Worm (Caenorhabditis elegans) whole organism, late embryonic: ENCODE data around the gene srg-3.

Experiments used
- C08G9.2 ChIP-seq: sonication (generic microtip); optimal IDR thresholded peaks from 2 replicates; lab custom pipeline; 2016; ENCODE audit warnings: mild to moderate bottlenecking, missing genetic modification characterization, moderate library complexity, missing compliant biosample characterization
- F13H6.1 ChIP-seq: sonication (generic microtip); optimal IDR thresholded peaks from 2 replicates; lab custom pipeline; 2016; ENCODE audit warnings: missing genetic modification characterization, missing compliant biosample characterization
- K02D7.2 ChIP-seq: sonication (generic microtip); optimal IDR thresholded peaks from 2 replicates; lab custom pipeline; 2017; ENCODE audit warnings: mild to moderate bottlenecking, missing genetic modification characterization, missing compliant biosample characterization
- K09A11.1 ChIP-seq: sonication (generic microtip); optimal IDR thresholded peaks from 2 replicates; lab custom pipeline; 2017; ENCODE audit warnings: antibody characterized with exemption, mild to moderate bottlenecking, missing genetic modification characterization, missing compliant biosample characterization; ENCODE audit not compliant: insufficient read depth
- T23F11.4 ChIP-seq: fragments of 200-800 bp; sonication (Bioruptor generic); optimal IDR thresholded peaks from 2 replicates; lab custom pipeline; 2018; ENCODE audit warnings: mild to moderate bottlenecking, missing genetic modification characterization, missing compliant biosample characterization
- Y22D7AL.16 ChIP-seq: sonication (generic microtip); optimal IDR thresholded peaks from 2 replicates; lab custom pipeline; 2016; ENCODE audit warnings: missing genetic modification characterization, missing compliant biosample characterization
- ama-1 ChIP-seq: fragments of 150-350 bp; optimal IDR thresholded peaks from 2 replicates; lab custom pipeline; 2014
- ceh-14 ChIP-seq: sonication (generic microtip); optimal IDR thresholded peaks from 2 replicates; lab custom pipeline; 2016; ENCODE audit warnings: missing genotype, missing genetic modification characterization, missing compliant biosample characterization
- ceh-19 ChIP-seq: fragments of 200-800 bp; sonication (Bioruptor generic); optimal IDR thresholded peaks from 2 replicates; lab custom pipeline; 2018; ENCODE audit warnings: mild to moderate bottlenecking, missing genetic modification characterization, missing compliant biosample characterization
- ceh-22 ChIP-seq: sonication (generic microtip); optimal IDR thresholded peaks from 2 replicates; lab custom pipeline; 2017; ENCODE audit warnings: missing biosample characterization, missing genetic modification characterization
- ceh-24 ChIP-seq: sonication (generic microtip); optimal IDR thresholded peaks from 2 replicates; lab custom pipeline; 2016; ENCODE audit warnings: mild to moderate bottlenecking, missing genetic modification characterization, missing compliant biosample characterization
- che-1 ChIP-seq: sonication (generic microtip); optimal IDR thresholded peaks from 2 replicates; lab custom pipeline; 2016; ENCODE audit warnings: mild to moderate bottlenecking, missing genetic modification characterization, missing compliant biosample characterization
- dmd-4 ChIP-seq: sonication (generic microtip); optimal IDR thresholded peaks from 2 replicates; lab custom pipeline; 2016; ENCODE audit warnings: borderline replicate concordance, missing genetic modification characterization, missing compliant biosample characterization
- dve-1 ChIP-seq: sonication (generic microtip); optimal IDR thresholded peaks from 2 replicates; lab custom pipeline; 2017; ENCODE audit warnings: antibody characterized with exemption, mild to moderate bottlenecking, missing genetic modification characterization, missing compliant biosample characterization
- fkh-10 ChIP-seq: fragments of 150-350 bp; optimal IDR thresholded peaks from 2 replicates; lab custom pipeline; 2014; ENCODE audit warnings: missing biosample characterization, missing genetic modification reagents, missing genetic modification characterization
- fkh-6 ChIP-seq: sonication (generic microtip); optimal IDR thresholded peaks from 2 replicates; lab custom pipeline; 2016; ENCODE audit warnings: missing genetic modification characterization, missing compliant biosample characterization
- hlh-13 ChIP-seq: fragments of 200-800 bp; sonication (Bioruptor generic); optimal IDR thresholded peaks from 2 replicates; lab custom pipeline; 2018; ENCODE audit warnings: mild to moderate bottlenecking, missing genetic modification characterization, missing compliant biosample characterization
- hlh-8 ChIP-seq: sonication (generic microtip); optimal IDR thresholded peaks from 2 replicates; lab custom pipeline; 2016; ENCODE audit warnings: missing genotype, missing genetic modification characterization, missing compliant biosample characterization
- lim-6 ChIP-seq: sonication (generic microtip); optimal IDR thresholded peaks from 2 replicates; lab custom pipeline; 2016; ENCODE audit warnings: missing genetic modification characterization, missing compliant biosample characterization
- madf-2 ChIP-seq: sonication (generic microtip); optimal IDR thresholded peaks from 2 replicates; lab custom pipeline; 2017; ENCODE audit warnings: missing genetic modification characterization, missing compliant biosample characterization
- nhr-232 ChIP-seq: sonication (generic microtip); optimal IDR thresholded peaks from 2 replicates; lab custom pipeline; 2016; ENCODE audit warnings: missing genetic modification characterization, missing compliant biosample characterization
- npax-4 ChIP-seq: sonication (generic microtip); optimal IDR thresholded peaks from 2 replicates; lab custom pipeline; 2016; ENCODE audit warnings: missing genetic modification characterization, missing compliant biosample characterization
- odd-2 ChIP-seq: sonication (generic microtip); optimal IDR thresholded peaks from 2 replicates; lab custom pipeline; 2017; ENCODE audit warnings: antibody characterized with exemption, mild to moderate bottlenecking, missing genetic modification characterization, missing compliant biosample characterization
- pag-3 ChIP-seq: sonication (generic microtip); optimal IDR thresholded peaks from 2 replicates; lab custom pipeline; 2016; ENCODE audit warnings: missing compliant biosample characterization, missing genetic modification characterization, borderline replicate concordance
- pat-9 ChIP-seq: fragments of 200-800 bp; sonication (Bioruptor generic); optimal IDR thresholded peaks from 2 replicates; lab custom pipeline; 2018; ENCODE audit warnings: mild to moderate bottlenecking, missing genetic modification characterization, moderate library complexity, missing compliant biosample characterization
- pqm-1 ChIP-seq: sonication (generic microtip); optimal IDR thresholded peaks from 2 replicates; lab custom pipeline; 2016; ENCODE audit warnings: missing genetic modification characterization, missing compliant biosample characterization
- pros-1 ChIP-seq: fragments of 150-350 bp; optimal IDR thresholded peaks from 2 replicates; lab custom pipeline; 2014; ENCODE audit warnings: missing biosample characterization, missing genetic modification reagents, missing genetic modification characterization
- ref-2 ChIP-seq: sonication (generic microtip); optimal IDR thresholded peaks from 2 replicates; lab custom pipeline; 2016; ENCODE audit warnings: missing genetic modification characterization, missing compliant biosample characterization
- syd-9 ChIP-seq: sonication (generic microtip); optimal IDR thresholded peaks from 2 replicates; lab custom pipeline; 2016; ENCODE audit warnings: mild to moderate bottlenecking, missing genetic modification characterization, moderate library complexity, missing compliant biosample characterization
- tbx-7 ChIP-seq: sonication (generic microtip); optimal IDR thresholded peaks from 2 replicates; lab custom pipeline; 2016; ENCODE audit warnings: missing genotype, missing genetic modification characterization, missing compliant biosample characterization
- unc-42 ChIP-seq: sonication (generic microtip); optimal IDR thresholded peaks from 2 replicates; lab custom pipeline; 2016; ENCODE audit warnings: missing genotype, missing genetic modification characterization, missing compliant biosample characterization
- unc-55 ChIP-seq: sonication (generic microtip); optimal IDR thresholded peaks from 2 replicates; lab custom pipeline; 2017; ENCODE audit warnings: missing biosample characterization, missing genetic modification reagents, missing genetic modification characterization
- unc-86 ChIP-seq: sonication (generic microtip); optimal IDR thresholded peaks from 2 replicates; lab custom pipeline; 2016; ENCODE audit warnings: missing genetic modification characterization, missing compliant biosample characterization
- ztf-16 ChIP-seq: sonication (generic microtip); optimal IDR thresholded peaks from 2 replicates; lab custom pipeline; 2017; ENCODE audit warnings: missing genetic modification characterization, missing compliant biosample characterization

Gene srg-3

ce11 chrIII:6270277-6270676 lies at the start of gene srg-3:
Gene srg-3 (minus strand): TSS chrIII:6270377.
- TF ChIP-seq fkh-6: no peak
- TF ChIP-seq unc-55 (GFP tag; lab: Kevin White, UChicago): no peak
- TF ChIP-seq syd-9 (tag; lab: Kevin White, UChicago): no peak
- no peak for TF ChIP-seq ceh-24 (tag; lab: Kevin White, UChicago)
- no peak for TF ChIP-seq F13H6.1 (tag; lab: Kevin White, UChicago)
- TF ChIP-seq dve-1 (tag; lab: Kevin White, UChicago): no peak
- TF ChIP-seq K02D7.2: no peak

ce11 chrIII:6317345-6317744 lies 47.2 kb upstream of the srg-3 start:
- TF ChIP-seq unc-42 (tag; lab: Kevin White, UChicago) (peak; percentile 99), fkh-10 (GFP tag; lab: Kevin White, UChicago) (peak; percentile 84), nhr-232 (tag; lab: Kevin White, UChicago) (no peak)

ce11 chrIII:6316795-6317194 lies 46.6 kb upstream of the srg-3 start:
- TF ChIP-seq madf-2 (tag; lab: Kevin White, UChicago): no peak
- no peak for TF ChIP-seq Y22D7AL.16 (tag; lab: Kevin White, UChicago)
- TF ChIP-seq ceh-14: no peak
- TF ChIP-seq ztf-16: no peak
- no peak for TF ChIP-seq hlh-13 (GFP tag; lab: Kevin White, UChicago)
- TF ChIP-seq pat-9 (tag; lab: Kevin White, UChicago): no peak
- no peak for TF ChIP-seq dmd-4
- TF ChIP-seq unc-86 (tag; lab: Kevin White, UChicago): no peak
- TF ChIP-seq T23F11.4 (GFP tag; lab: Kevin White, UChicago): no peak
- no peak for TF ChIP-seq unc-55 (GFP tag; lab: Kevin White, UChicago)
- no peak for TF ChIP-seq ceh-19 (GFP tag; lab: Kevin White, UChicago)
- TF ChIP-seq pqm-1 (tag; lab: Kevin White, UChicago): no peak
- no peak for TF ChIP-seq ama-1 (lab: Kevin White, UChicago)

- TF ChIP-seq ztf-16 (no peak), ref-2 (tag; lab: Kevin White, UChicago) (no peak), odd-2 (no peak), tbx-7 (no peak), pat-9 (tag; lab: Kevin White, UChicago) (no peak), F13H6.1 (tag; lab: Kevin White, UChicago) (no peak), unc-42 (tag; lab: Kevin White, UChicago) (no peak), ceh-22 (tag; lab: Kevin White, UChicago) (no peak), pqm-1 (tag; lab: Kevin White, UChicago) (no peak), lim-6 (tag; lab: Kevin White, UChicago) (no peak), hlh-8 (tag; lab: Kevin White, UChicago) (no peak), pag-3 (no peak), fkh-6 (no peak), npax-4 (no peak), fkh-10 (GFP tag; lab: Kevin White, UChicago) (no peak), ceh-19 (GFP tag; lab: Kevin White, UChicago) (no peak), pros-1 (tag; lab: Kevin White, UChicago) (no peak), K09A11.1 (tag; lab: Kevin White, UChicago) (no peak), C08G9.2 (tag; lab: Kevin White, UChicago) (no peak), che-1 (tag; lab: Kevin White, UChicago) (no peak)
Measured at ce11 chrIII:6315515-6315914, 45.3 kb upstream of the srg-3 start.

ce11 chrIII:6312244-6312643 lies 42.1 kb upstream of the srg-3 start:
- TF ChIP-seq unc-42 (tag; lab: Kevin White, UChicago) (peak; percentile 34), odd-2 (no peak)
- TF ChIP-seq, all 69 proteins: peak for 1
